Fruit fly (Drosophila melanogaster): ENCODE measurements around the gene Set.

Gene Set

DNA sequence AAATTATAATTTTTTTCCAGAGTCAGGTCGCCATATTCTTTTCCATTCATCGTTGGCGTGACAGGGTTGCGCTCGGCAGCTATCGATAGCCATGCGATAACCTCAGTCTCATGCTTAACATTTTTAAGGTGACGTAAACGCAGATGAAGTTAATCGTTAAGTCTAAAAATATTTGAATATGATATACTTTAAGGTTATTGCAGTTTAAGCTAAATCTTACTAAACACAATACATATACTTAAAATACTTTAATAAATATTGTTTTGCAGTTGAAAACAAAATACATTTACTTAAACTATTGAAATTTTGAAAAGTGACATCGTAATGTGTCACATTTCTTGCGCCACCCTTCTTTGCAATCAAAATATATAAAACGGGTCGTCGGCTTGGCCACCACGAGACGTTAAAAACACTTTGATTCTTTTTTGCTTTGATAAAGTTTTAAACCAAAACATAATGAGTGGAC is 11.8 kb downstream of the Set start, which contains the start of the genes Cp190 and CG4338 (continued):
- TF ChIP-seq CG17829 (tag; optimal IDR thresholded peaks at IDR 0.05), result peak; percentile 99
- TF ChIP-seq CG12104 (GFP tag; optimal IDR thresholded peaks at IDR 0.05), result peak; percentile 98
- TF ChIP-seq Doc2 (GFP tag; IDR thresholded peaks at IDR 0.05), result peak; percentile 81
- TF ChIP-seq CG1603 (tag; optimal IDR thresholded peaks at IDR 0.05), result peak; percentile 92
- TF ChIP-seq CG2129 (GFP tag; IDR thresholded peaks at IDR 0.05; ENCODE audit: partially characterized antibody), result 0 out of 2 replicates have a peak, but pooled peaks have one; percentile 29
- peak; percentile 89 for TF ChIP-seq NFAT (GFP tag; IDR thresholded peaks at IDR 0.05)
- TF ChIP-seq CkIIα-i1 (GFP tag; IDR thresholded peaks at IDR 0.05), result 0 out of 2 replicates have a peak, but pooled peaks have one; percentile 13
- peak; percentile 97 for TF ChIP-seq Rfx (GFP tag; IDR thresholded peaks at IDR 0.05)
- peak; percentile 83 for TF ChIP-seq CG6791 (GFP tag; IDR thresholded peaks at IDR 0.05; ENCODE audit: partially characterized antibody)
- TF ChIP-seq Hr78 (GFP tag; optimal IDR thresholded peaks at IDR 0.05), result peak in 1 of 2 experiments; percentile 92
- TF ChIP-seq nerfin-1 (tag; optimal IDR thresholded peaks at IDR 0.05), result peak; percentile 98
- TF ChIP-seq CG1647 (GFP tag; optimal IDR thresholded peaks at IDR 0.05), result peak; percentile 91
- TF ChIP-seq Mad (GFP tag; optimal IDR thresholded peaks at IDR 0.05), result peak; percentile 94
- TF ChIP-seq dan (GFP tag; IDR thresholded peaks at IDR 0.05), result peak; percentile 90
- TF ChIP-seq aop (GFP tag; IDR thresholded peaks at IDR 0.05), result no peak
- peak; percentile 94 for TF ChIP-seq gce (GFP tag; IDR thresholded peaks at IDR 0.05)
- peak; percentile 98 for TF ChIP-seq Xbp1 (GFP tag; optimal IDR thresholded peaks at IDR 0.05)
- peak; percentile 99 for TF ChIP-seq CG18262 (tag; optimal IDR thresholded peaks at IDR 0.05)
- peak; percentile 96 for TF ChIP-seq Hsf (GFP tag; optimal IDR thresholded peaks at IDR 0.05)
- TF ChIP-seq CTCF (GFP tag; optimal IDR thresholded peaks at IDR 0.05), result peak; percentile 68
- peak; percentile 95 for TF ChIP-seq CG18764 (GFP tag; optimal IDR thresholded peaks at IDR 0.05)
- peak; percentile 93 for TF ChIP-seq CG8281 (tag; optimal IDR thresholded peaks at IDR 0.05)
- peak; percentile 98 for TF ChIP-seq tin (GFP tag; optimal IDR thresholded peaks at IDR 0.05)
- TF ChIP-seq CG1832 (GFP tag; optimal IDR thresholded peaks at IDR 0.05), result no peak
- no peak for TF ChIP-seq CG8478 (optimal IDR thresholded peaks at IDR 0.05)
- peak; percentile 86 for TF ChIP-seq TFAM (GFP tag; optimal IDR thresholded peaks at IDR 0.05)
- TF ChIP-seq CG2116 (GFP tag; optimal IDR thresholded peaks at IDR 0.05), result peak; percentile 99
- TF ChIP-seq wdn (GFP tag; IDR thresholded peaks at IDR 0.05), result peak; percentile 95
- peak; percentile 98 for TF ChIP-seq gsb-n (tag; optimal IDR thresholded peaks at IDR 0.05)
- peak; percentile 90 for TF ChIP-seq HLH54F (GFP tag; optimal IDR thresholded peaks at IDR 0.05)
- peak; percentile 93 for TF ChIP-seq schlank (tag; optimal IDR thresholded peaks at IDR 0.05)
- TF ChIP-seq dysf (GFP tag; IDR thresholded peaks at IDR 0.05), result peak; percentile 98
- TF ChIP-seq CG4404 (GFP tag; IDR thresholded peaks at IDR 0.05), result peak; percentile 97
- peak; percentile 91 for TF ChIP-seq ssp (GFP tag; IDR thresholded peaks at IDR 0.05)
- TF ChIP-seq ci (GFP tag; IDR thresholded peaks at IDR 0.05), result peak; percentile 95
- peak; percentile 72 for TF ChIP-seq NC2α (GFP tag; optimal IDR thresholded peaks at IDR 0.05)
- peak; percentile 95 for TF ChIP-seq Drgx (GFP tag; IDR thresholded peaks at IDR 0.05)
- peak; percentile 99 for TF ChIP-seq CG10543 (GFP tag; optimal IDR thresholded peaks at IDR 0.05)
- peak; percentile 84 for TF ChIP-seq Atf3 (GFP tag; optimal IDR thresholded peaks at IDR 0.05)
- peak; percentile 37; the same call in 2 of the 3 replicates for TF ChIP-seq CG34224 (GFP tag; IDR thresholded peaks at IDR 0.05; ENCODE audit: partially characterized antibody)
- TF ChIP-seq Atf-2 (GFP tag; optimal IDR thresholded peaks at IDR 0.05), result peak; percentile 91
- TF ChIP-seq Side (GFP tag; optimal IDR thresholded peaks at IDR 0.05), result peak; percentile 81
- peak; percentile 91 for TF ChIP-seq slou (GFP tag; optimal IDR thresholded peaks at IDR 0.05)
- TF ChIP-seq sob (GFP tag; IDR thresholded peaks at IDR 0.05), result peak; percentile 96
- peak; percentile 94 for TF ChIP-seq D19B (GFP tag; optimal IDR thresholded peaks at IDR 0.05)
- TF ChIP-seq CHES-1-like (GFP tag; optimal IDR thresholded peaks at IDR 0.05), result peak; percentile 89
- TF ChIP-seq zen2 (GFP tag; IDR thresholded peaks at IDR 0.05; ENCODE audit: partially characterized antibody), result no peak; the same call in 2 of the 3 replicates
- peak; percentile 96 for TF ChIP-seq vfl (GFP tag; optimal IDR thresholded peaks at IDR 0.05)
- peak; percentile 85 for TF ChIP-seq Lim3 (GFP tag; IDR thresholded peaks at IDR 0.05)
- TF ChIP-seq Sox102F (GFP tag; optimal IDR thresholded peaks at IDR 0.05), result peak; percentile 98
- TF ChIP-seq CG30020 (tag; optimal IDR thresholded peaks at IDR 0.05), result peak; percentile 93
- TF ChIP-seq so (GFP tag; IDR thresholded peaks at IDR 0.05), result peak; percentile 96

All from whole organism, embryonic.